Fruit fly (Drosophila melanogaster): ENCODE data around the gene Nplp3.

Gene Nplp3

DNA sequence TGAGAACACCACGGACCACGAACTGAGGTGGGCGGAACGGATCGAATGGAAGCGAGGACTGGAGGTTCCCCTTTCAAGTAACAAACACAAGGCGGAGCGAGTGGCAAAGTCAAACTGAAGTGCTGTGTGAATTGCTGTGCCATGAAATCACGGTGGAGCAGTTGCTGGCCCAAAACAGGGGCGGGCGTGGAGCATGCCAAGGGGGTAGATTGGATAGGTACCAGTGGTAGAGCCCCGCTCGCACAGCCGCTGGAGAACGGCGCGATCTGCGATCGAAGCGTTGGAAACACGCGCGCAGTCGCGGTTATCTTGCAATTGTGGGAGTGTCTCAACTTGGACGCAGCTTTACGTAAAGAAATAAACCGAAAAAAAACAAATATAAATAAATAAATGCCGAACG, 10.0 kb downstream of the Nplp3 start, which contains the start of gene CG13038:
Gene CG13038 (minus strand): TSS at position 118 of the 400 bp plus-strand sequence.
- TF ChIP-seq CG17801 (GFP tag; optimal IDR thresholded peaks at IDR 0.05; ENCODE audit: partially characterized antibody) = no peak

DNA sequence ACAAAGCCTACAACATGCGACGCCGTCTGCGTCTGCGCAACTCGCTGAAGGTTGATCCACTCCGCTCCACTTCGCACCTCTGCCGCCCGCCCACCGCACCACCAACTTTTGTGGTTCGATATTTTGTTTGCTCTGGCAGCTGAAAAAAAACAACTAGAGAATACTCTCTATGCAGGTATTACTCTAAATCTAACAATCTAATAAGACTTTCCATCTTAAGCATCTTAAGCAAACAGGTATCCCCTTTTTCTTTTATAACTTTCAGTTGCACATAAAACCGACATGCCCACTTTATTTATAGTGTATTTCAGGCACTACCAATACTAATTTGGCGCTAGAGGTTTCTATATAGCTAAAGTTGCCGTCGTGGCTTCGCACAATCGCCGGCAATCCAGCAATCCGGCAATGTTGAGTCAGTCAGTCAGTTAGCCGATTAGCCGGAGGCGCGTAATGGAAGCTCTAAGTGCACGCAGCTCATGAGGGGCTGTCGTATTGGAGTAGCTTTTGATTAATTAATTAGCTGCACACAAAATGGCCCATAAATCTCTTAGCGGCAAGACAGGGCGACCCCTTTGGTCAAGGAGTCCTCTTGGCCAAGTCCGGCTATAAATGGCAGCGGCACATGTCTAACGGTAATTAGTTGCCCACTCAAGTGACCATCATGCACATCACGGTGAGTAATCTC, 10.5 kb downstream of the Nplp3 start, which contains the start of gene CG13058:
Gene CG13058 (plus strand): TSS at position 635 of the 685 bp plus-strand sequence.
- TF ChIP-seq CG17801 (GFP tag; optimal IDR thresholded peaks at IDR 0.05; ENCODE audit: partially characterized antibody) = no peak

- no peak for TF ChIP-seq CG17801 (GFP tag; optimal IDR thresholded peaks at IDR 0.05; ENCODE audit: partially characterized antibody)
Measured at dm6 chr3L:16329495-16329894, 11.7 kb downstream of the Nplp3 start, which contains the start of gene CG33061. Gene CG33061, plus strand, starts transcription at chr3L:16329795.

DNA sequence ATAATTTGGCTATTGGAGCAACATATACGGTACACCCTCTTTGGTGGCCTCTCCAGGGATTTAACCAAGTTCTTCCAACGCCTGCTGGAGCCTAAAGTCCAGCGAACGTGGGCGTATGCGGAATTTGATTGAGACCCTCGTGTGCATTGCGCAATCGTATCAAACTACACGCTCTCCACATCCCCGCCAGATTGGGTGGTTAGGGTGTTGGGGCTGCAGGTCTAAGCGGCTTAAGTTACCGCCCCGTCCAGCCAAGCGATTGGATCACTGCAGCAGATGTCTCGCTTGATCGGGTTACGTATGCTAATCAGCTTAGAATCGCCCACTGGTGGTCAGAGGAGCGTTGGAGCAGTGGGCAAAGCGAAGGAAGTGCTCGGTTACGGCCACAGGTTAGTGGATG, 12.9 kb downstream of the Nplp3 start, which contains the start of gene CG33060:
Gene CG33060 (plus strand): TSS at position 301 of the 400 bp plus-strand sequence.
- TF ChIP-seq CG17801 (GFP tag; optimal IDR thresholded peaks at IDR 0.05; ENCODE audit: partially characterized antibody) = no peak

DNA sequence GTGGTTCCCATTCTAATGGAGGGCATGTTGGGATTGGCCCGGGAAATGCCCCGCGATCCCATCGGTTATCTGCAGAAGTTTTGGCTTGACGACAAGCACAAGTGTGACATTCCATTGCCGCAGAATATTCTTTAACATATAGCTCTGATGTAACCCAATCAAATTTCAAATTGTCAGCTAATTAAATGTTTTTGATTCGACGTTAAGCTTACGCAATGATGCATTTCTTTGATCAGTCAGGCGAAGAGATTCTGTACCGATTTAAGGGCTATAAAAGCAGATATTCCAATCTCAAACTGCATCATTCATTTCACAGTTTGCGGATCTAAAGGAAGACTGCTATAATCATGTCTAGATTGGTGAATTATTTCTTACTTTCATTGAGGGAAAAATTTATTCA, 13.8 kb downstream of the Nplp3 start, which contains the start of gene retinin:
Gene retinin (plus strand): TSS at position 301 of the 400 bp plus-strand sequence.
- no peak for TF ChIP-seq CG17801 (GFP tag; optimal IDR thresholded peaks at IDR 0.05; ENCODE audit: partially characterized antibody)

dm6 chr3L:16333013-16333412, 15.2 kb downstream of the Nplp3 start, which contains the start of gene CG13056:
Gene CG13056, plus strand, starts transcription at chr3L:16333313.
- TF ChIP-seq CG17801 (GFP tag; optimal IDR thresholded peaks at IDR 0.05; ENCODE audit: partially characterized antibody) = no peak

DNA sequence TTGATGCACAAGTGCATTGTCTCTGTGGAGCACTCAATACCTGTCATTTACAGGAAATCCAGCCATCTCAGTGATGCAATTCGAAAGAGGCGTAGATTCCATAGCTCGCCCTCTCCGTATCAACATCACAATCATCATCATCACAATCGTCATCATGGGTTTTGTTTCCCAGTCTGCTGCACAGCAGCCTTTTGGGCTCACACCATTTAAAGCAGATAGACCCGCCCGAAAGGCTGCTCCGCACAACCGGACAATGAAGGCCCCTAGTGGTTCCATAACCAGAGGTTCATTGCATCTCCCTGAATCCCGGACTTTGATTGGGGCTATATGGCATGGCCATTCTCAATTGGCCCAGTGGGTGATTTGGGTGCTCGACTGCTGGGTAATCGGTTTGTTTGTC, 17.1 kb downstream of the Nplp3 start:
- TF ChIP-seq CG17801 (GFP tag; optimal IDR thresholded peaks at IDR 0.05; ENCODE audit: partially characterized antibody) = no peak

DNA sequence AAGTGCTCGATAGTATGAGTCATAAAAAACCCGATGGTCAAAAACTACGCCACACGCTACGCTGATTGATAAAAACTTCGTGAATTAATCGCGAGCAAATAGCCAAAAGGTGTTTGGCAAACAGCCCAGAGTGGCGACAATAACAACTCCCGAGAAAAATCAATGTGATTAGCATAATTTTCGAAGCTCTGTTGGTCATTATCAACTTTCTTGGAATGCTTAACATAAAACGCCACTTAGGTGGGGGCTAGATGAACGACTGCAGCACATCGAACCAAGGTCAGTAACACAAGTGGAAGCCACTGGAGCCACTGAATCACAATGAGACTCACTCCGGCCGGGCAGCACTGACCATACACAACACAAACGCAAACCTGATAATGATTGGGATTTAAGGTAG, 19.9 kb downstream of the Nplp3 start:
- no peak for TF ChIP-seq CG17801 (GFP tag; optimal IDR thresholded peaks at IDR 0.05; ENCODE audit: partially characterized antibody)

DNA sequence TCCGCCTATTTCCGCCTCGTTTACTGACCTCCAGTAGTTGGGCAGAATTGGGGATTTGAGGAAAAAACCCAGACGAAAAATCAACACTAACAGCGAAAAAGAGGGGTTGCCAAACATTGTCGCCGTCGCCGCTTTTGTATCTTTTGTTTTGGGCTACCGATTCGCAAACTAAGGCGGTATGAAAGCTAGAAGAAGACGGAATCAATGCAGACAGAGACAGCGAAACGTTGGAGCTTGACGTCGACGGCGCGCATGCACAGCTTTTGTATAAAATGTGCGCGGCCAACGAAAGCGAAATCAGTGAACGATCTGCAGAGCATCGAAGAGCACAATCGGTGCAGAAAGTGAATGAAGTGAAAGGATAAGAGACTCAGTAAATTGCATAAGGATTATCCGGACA, 20.9 kb downstream of the Nplp3 start, which contains the start of gene CG4998:
Gene CG4998 (plus strand): TSS at position 301 of the 400 bp plus-strand sequence.
- TF ChIP-seq CG17801 (GFP tag; optimal IDR thresholded peaks at IDR 0.05; ENCODE audit: partially characterized antibody) = no peak

- TF ChIP-seq CG17801 (GFP tag; optimal IDR thresholded peaks at IDR 0.05; ENCODE audit: partially characterized antibody) = no peak
Measured at dm6 chr3L:16339463-16339862, 21.6 kb downstream of the Nplp3 start.

DNA sequence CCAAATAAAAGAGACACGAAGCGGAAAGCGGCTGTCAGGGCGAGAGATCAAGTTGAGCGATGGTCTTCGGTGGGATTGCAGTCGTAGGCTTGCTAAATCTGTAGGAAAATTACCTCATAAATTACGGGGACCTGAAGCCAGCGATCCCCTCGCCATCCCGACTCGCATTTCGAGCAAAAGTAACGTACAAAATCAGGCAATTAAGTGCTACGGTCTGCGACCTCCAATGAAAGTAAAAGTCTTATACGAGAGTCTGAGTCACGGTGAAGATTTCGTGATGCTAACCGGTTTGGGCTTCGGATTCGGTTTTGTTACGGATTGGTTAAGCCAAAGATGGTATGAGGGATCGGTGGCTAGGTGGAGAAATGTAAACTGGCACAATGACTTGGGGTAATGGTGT, 22.0 kb downstream of the Nplp3 start:
- no peak for TF ChIP-seq CG17801 (GFP tag; optimal IDR thresholded peaks at IDR 0.05; ENCODE audit: partially characterized antibody)

DNA sequence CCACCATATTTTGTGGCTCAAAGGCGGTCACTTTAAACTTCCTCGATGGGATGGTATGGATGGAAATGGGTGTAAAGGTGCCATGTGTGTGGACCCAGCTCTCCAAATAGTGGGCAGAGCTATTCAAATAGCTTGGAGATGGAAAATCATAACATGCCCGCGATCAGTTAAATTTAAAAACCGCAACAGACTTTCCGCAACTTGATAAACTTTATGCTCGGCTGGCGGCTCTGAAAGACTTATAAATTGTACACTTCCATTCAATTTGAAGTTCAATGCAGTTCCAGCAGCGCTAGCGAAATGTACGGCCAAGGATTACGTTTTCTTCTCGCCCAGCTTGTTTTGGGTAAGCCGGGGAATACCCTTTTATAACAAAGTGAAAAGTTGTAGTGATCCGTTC, 28.2 kb downstream of the Nplp3 start, which contains the start of gene CG33257:
Gene CG33257 (plus strand): TSS at position 301 of the 400 bp plus-strand sequence.
- no peak for TF ChIP-seq CG17801 (GFP tag; optimal IDR thresholded peaks at IDR 0.05; ENCODE audit: partially characterized antibody)

DNA sequence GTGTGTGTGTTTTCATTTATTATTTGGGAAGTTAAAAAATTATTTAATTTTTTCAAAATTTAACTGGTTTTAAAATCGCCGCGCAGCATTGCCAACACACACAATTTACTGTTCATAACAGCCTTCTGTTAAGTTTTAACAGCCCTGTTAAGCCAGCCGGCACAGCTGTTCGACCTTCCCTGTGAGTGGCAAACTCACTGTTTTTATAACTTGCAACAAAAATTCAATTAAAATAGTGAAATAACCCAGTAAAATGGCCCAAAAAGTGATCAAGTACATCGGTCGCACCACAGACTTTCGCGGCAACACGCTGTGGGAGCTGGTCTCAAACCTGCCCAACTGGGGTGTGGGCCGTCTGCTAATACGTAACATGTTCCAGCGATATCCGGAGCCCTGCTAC, 30.1 kb downstream of the Nplp3 start, which contains the start of gene mRpS34:
Gene mRpS34 (plus strand): TSS at position 161 of the 400 bp plus-strand sequence.
- TF ChIP-seq CG17801 (GFP tag; optimal IDR thresholded peaks at IDR 0.05; ENCODE audit: partially characterized antibody) = no peak

dm6 chr3L:16349686-16350085, 31.9 kb downstream of the Nplp3 start:
- no peak for TF ChIP-seq CG17801 (GFP tag; optimal IDR thresholded peaks at IDR 0.05; ENCODE audit: partially characterized antibody)

DNA sequence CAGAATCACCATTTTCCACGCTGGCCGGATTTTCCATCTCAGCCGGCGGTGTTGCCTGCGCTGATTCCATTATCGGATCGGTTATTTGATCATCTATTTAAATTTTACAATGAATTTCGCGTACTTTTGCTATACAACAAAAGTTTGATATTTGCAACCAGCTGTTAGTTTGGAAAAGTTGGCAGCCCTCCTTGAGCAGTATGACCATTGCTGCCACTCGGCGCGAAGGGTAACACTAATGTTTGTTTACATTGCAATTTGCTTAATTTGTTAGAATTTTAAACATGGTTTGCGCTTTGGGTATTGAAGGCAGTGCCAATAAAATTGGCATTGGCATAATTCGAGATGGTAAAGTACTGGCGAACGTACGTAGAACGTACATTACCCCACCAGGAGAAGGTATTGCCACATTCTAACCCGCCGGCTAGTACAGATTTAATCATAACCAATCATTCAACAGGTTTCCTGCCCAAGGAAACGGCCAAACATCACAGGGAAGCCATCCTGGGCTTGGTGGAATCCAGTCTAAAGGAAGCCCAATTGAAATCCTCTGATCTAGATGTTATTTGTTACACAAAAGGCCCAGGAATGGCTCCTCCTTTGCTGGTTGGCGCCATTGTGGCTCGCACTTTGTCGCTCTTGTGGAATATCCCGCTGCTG, 34.1 kb downstream of the Nplp3 start, which contains the start of the genes Golgin104 and Tcs3:
Gene Golgin104 (minus strand): TSS at position 182 of the 660 bp plus-strand sequence.
Gene Tcs3 (plus strand): TSS at position 222 of the 660 bp plus-strand sequence.
- no peak for TF ChIP-seq CG17801 (GFP tag; optimal IDR thresholded peaks at IDR 0.05; ENCODE audit: partially characterized antibody)

Measured in ovary, adult (tissue).